Fruit fly (Drosophila melanogaster): Measurements from ENCODE around the gene Dph5.

- TF ChIP-seq ey (GFP tag; optimal IDR thresholded peaks at IDR 0.05), result no peak
- TF ChIP-seq psq (GFP tag; optimal IDR thresholded peaks at IDR 0.05), result no peak
- no peak for TF ChIP-seq Abd-B (GFP tag; optimal IDR thresholded peaks at IDR 0.05)
- TF ChIP-seq Myc (optimal IDR thresholded peaks at IDR 0.05), result no peak
- TF ChIP-seq br (GFP tag; optimal IDR thresholded peaks at IDR 0.05), result no peak
- TF ChIP-seq CG9705 (GFP tag; optimal IDR thresholded peaks at IDR 0.05), result no peak
- no peak for TF ChIP-seq OdsH (GFP tag; optimal IDR thresholded peaks at IDR 0.05)
- TF ChIP-seq GATAd (GFP tag; optimal IDR thresholded peaks at IDR 0.05), result no peak
- no peak for TF ChIP-seq Hr78 (GFP tag; optimal IDR thresholded peaks at IDR 0.05)
- no peak for TF ChIP-seq fru (GFP tag; optimal IDR thresholded peaks at IDR 0.05)
- TF ChIP-seq rgr (GFP tag; optimal IDR thresholded peaks at IDR 0.05), result no peak
- TF ChIP-seq pan (optimal IDR thresholded peaks at IDR 0.05), result no peak
- no peak for TF ChIP-seq foxo (GFP tag; optimal IDR thresholded peaks at IDR 0.05)
- TF ChIP-seq h (GFP tag; optimal IDR thresholded peaks at IDR 0.05), result no peak
These were observed 13.4 kb upstream of the Dph5 start for dm6 chr3R:22596450-22596849.
